Fruit fly (Drosophila melanogaster) whole organism, pupa: ENCODE results near the gene Cse1.

Source experiments
- CG17806 ChIP-seq: fragments of 200-800 bp; sonication (Bioruptor generic); optimal IDR thresholded peaks from 2 replicates; lab custom pipeline; 2018; ENCODE audit warnings: missing biosample characterization, mild to moderate bottlenecking, missing genetic modification characterization, moderate library complexity
- CG34367 ChIP-seq: fragments of 200-800 bp; sonication (Bioruptor generic); optimal IDR thresholded peaks from 2 replicates; lab custom pipeline; 2018; ENCODE audit warnings: missing biosample characterization, mild to moderate bottlenecking, missing genetic modification characterization
- CG4496 ChIP-seq: fragments of 200-800 bp; sonication (Bioruptor generic); IDR thresholded peaks from 3 replicates; pipeline ENCODE4 v1.3.6; 2022; ENCODE audit warnings: missing biosample characterization, missing genetic modification characterization
- CG8159 ChIP-seq: fragments of 200-800 bp; sonication (Bioruptor generic); optimal IDR thresholded peaks from 3 replicates; lab custom pipeline; 2018; ENCODE audit warnings: missing biosample characterization, mild to moderate bottlenecking, missing genetic modification characterization, moderate library complexity
- CG8301 ChIP-seq: fragments of 200-800 bp; sonication (Bioruptor generic); optimal IDR thresholded peaks from 2 replicates; lab custom pipeline; 2018; ENCODE audit warnings: missing biosample characterization, mild to moderate bottlenecking, missing genetic modification characterization
- CG9948 ChIP-seq: fragments of 200-800 bp; sonication (Bioruptor generic); optimal IDR thresholded peaks from 2 replicates; lab custom pipeline; 2018; ENCODE audit warnings: missing biosample characterization, mild to moderate bottlenecking, missing genetic modification characterization, moderate library complexity
- EcR ChIP-seq: fragments of 200-800 bp; sonication (Bioruptor generic); optimal IDR thresholded peaks from 3 replicates; lab custom pipeline; 2019; ENCODE audit warnings: missing biosample characterization, missing genetic modification characterization, mild to moderate bottlenecking, moderate library complexity, missing genetic modification reagents
- Ets98B ChIP-seq: fragments of 200-800 bp; sonication (Bioruptor generic); IDR thresholded peaks from 2 replicates; pipeline ENCODE4 v1.3.6; 2022; ENCODE audit warnings: missing biosample characterization, missing genetic modification characterization
- Pif1A ChIP-seq: fragments of 200-800 bp; sonication (Bioruptor generic); optimal IDR thresholded peaks from 3 replicates; lab custom pipeline; 2016; ENCODE audit warnings: missing biosample characterization, missing genetic modification characterization
- Pif1B ChIP-seq: fragments of 200-800 bp; sonication (Bioruptor generic); optimal IDR thresholded peaks from 3 replicates; lab custom pipeline; 2016; ENCODE audit warnings: missing biosample characterization, missing genetic modification characterization
- Snoo ChIP-seq: fragments of 200-800 bp; sonication (Bioruptor generic); optimal IDR thresholded peaks from 3 replicates; lab custom pipeline; 2017; ENCODE audit warnings: missing biosample characterization, mild to moderate bottlenecking, missing genetic modification characterization, inconsistent platforms
- gl ChIP-seq: fragments of 200-800 bp; sonication (Bioruptor generic); optimal IDR thresholded peaks from 2 replicates; lab custom pipeline; 2018; ENCODE audit warnings: missing biosample characterization, mild to moderate bottlenecking, missing genetic modification characterization
- rn ChIP-seq: fragments of 200-800 bp; sonication (Bioruptor generic); IDR thresholded peaks from 2 replicates; pipeline ENCODE4 v1.3.6; 2022; ENCODE audit warnings: missing biosample characterization, missing genetic modification characterization

dm6 chr2L:16837158-16837557 is 12.2 kb upstream of the Cse1 start, which contains the start of gene Nepl9:
- TF ChIP-seq CG17806 (tag; lab: Kevin White, UChicago) (no peak), CG9948 (no peak), Pif1B (no peak), EcR (GFP tag; lab: Kevin White, UChicago) (no peak), CG34367 (tag; lab: Kevin White, UChicago) (no peak), Ets98B (GFP tag; lab: Robert Waterston, UW) (no peak), gl (tag; lab: Kevin White, UChicago) (no peak), Pif1A (no peak), CG4496 (GFP tag; lab: Robert Waterston, UW) (no peak), CG8159 (tag; lab: Kevin White, UChicago) (no peak), Snoo (tag; lab: Kevin White, UChicago) (no peak), rn (GFP tag; lab: Robert Waterston, UW) (no peak), CG8301 (tag; lab: Kevin White, UChicago) (no peak)
